Fruit fly (Drosophila melanogaster): ENCODE data around the gene spz5.
A peak's percentile ranks its signal among the peaks of the same experiment; 100 is the strongest.

DNA sequence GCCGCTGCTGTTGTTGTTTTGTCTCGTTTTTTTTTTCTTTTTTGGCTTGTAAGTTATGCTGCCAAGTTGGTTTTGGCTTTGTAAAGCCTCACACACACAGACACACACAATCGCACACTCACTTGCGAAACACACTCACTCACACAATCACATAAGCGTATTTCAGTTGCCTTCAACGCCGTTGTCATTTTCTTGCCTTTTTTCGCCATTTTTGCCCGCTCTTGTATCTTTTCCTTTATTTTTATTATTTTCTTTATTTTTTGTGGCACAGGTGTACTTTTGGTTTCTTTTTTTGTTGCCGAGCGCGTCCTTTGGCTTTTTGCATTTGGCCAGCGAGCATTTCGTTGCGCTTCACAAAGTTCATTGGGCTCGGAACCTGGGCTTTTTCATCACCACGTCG is 18.9 kb downstream of the spz5 start:
- TF ChIP-seq CG32006 (GFP tag; optimal IDR thresholded peaks at IDR 0.05) = no peak
- peak; percentile 39 for TF ChIP-seq Blimp-1 (GFP tag; optimal IDR thresholded peaks at IDR 0.05)
- peak; percentile 23 for TF ChIP-seq esn (GFP tag; optimal IDR thresholded peaks at IDR 0.05)
- no peak for TF ChIP-seq CG6276 (GFP tag; optimal IDR thresholded peaks at IDR 0.05)
- peak; percentile 17 for TF ChIP-seq net (GFP tag; optimal IDR thresholded peaks at IDR 0.05)
- no peak for TF ChIP-seq CG11294 (GFP tag; IDR thresholded peaks at IDR 0.05)
- TF ChIP-seq lz (GFP tag; optimal IDR thresholded peaks at IDR 0.05) = no peak
- peak; percentile 64 for TF ChIP-seq svp (GFP tag)
- no peak for TF ChIP-seq Gug (GFP tag; IDR thresholded peaks at IDR 0.05)
- no peak for TF ChIP-seq Hr39 (GFP tag; optimal IDR thresholded peaks at IDR 0.05)
- no peak for TF ChIP-seq CG4318 (GFP tag; optimal IDR thresholded peaks at IDR 0.05)
- TF ChIP-seq OdsH (GFP tag; optimal IDR thresholded peaks at IDR 0.05) = no peak
